Worm (Caenorhabditis elegans): ENCODE data around the gene fmo-1.
"Not testable (repeated sequence)": the region's sequence is repeated elsewhere in the genome, so short reads cannot be mapped to it uniquely, and the experiment has no call there.

The fmo-1 gene

DNA sequence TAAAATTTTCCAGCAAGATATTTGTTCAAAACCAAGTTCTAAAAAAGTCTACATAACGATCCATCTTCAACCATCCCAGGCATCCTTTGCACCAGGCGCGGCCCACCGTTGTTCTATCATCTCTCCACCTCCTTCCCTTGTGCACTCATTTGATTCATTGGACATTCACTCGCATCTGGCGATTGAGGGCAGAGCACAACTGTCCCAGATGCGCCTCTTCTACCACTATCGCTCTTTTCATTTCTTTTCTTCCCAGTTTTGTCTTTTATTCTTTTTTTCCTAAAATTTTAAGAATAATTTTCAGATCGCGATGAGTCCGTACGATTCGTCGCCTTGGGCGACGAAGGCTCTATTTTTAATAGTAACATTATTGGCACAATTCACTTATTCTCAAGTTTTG is 4.9 kb downstream of the fmo-1 start, which contains the start of gene epi-1:
TSS of gene epi-1 (plus strand) at position 301 of the 400 bp plus-strand sequence.
- no peak for TF ChIP-seq him-1 (tag; optimal IDR thresholded peaks at IDR 0.05)
- TF ChIP-seq W03F9.2 (tag; optimal IDR thresholded peaks at IDR 0.05): no peak
- TF ChIP-seq dao-5 (tag; optimal IDR thresholded peaks at IDR 0.05): no peak

DNA sequence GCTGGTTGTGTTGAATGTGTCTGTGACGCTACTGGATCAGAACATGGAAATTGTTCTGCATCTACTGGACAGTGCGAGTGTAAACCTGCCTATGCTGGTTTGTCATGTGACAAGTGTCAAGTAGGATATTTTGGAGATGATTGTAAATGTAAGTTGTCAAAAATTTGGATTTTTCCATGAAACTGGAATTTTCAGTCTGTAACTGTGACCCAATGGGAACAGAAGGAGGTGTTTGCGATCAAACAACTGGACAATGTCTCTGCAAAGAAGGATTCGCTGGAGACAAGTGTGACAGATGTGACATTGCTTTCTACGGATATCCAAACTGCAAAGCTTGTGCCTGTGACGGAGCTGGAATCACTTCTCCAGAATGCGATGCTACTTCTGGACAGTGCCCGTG is 6.9 kb downstream of the fmo-1 start:
- TF ChIP-seq W03F9.2 (tag; optimal IDR thresholded peaks at IDR 0.05): no peak
- TF ChIP-seq dao-5 (tag; optimal IDR thresholded peaks at IDR 0.05): no peak
- no peak for TF ChIP-seq him-1 (tag; optimal IDR thresholded peaks at IDR 0.05)

DNA sequence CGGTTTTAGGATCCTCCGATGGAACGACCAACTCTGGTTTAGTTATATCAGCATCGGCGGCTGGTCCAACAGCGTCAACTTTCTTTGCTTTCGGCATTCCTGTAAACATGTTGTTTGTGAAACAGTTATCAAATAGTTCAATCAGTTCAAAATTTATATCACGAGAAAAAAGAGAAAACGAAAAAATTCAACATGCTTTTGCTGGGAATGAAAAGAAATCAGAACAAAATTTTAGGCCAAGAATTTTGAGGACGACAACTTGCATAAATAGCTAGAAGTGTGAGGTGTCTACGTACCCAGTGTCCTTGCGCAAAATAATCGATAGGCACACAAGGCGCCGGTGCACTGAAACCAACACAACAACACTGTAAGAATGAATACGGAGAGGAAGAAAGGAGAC is 18.7 kb downstream of the fmo-1 start, which contains the start of gene K08C7.4:
TSS of gene K08C7.4 (minus strand) at position 101 of the 400 bp plus-strand sequence.
- TF ChIP-seq dao-5 (tag; optimal IDR thresholded peaks at IDR 0.05) (no peak), W03F9.2 (tag; optimal IDR thresholded peaks at IDR 0.05) (no peak), him-1 (tag; optimal IDR thresholded peaks at IDR 0.05) (no peak)

DNA sequence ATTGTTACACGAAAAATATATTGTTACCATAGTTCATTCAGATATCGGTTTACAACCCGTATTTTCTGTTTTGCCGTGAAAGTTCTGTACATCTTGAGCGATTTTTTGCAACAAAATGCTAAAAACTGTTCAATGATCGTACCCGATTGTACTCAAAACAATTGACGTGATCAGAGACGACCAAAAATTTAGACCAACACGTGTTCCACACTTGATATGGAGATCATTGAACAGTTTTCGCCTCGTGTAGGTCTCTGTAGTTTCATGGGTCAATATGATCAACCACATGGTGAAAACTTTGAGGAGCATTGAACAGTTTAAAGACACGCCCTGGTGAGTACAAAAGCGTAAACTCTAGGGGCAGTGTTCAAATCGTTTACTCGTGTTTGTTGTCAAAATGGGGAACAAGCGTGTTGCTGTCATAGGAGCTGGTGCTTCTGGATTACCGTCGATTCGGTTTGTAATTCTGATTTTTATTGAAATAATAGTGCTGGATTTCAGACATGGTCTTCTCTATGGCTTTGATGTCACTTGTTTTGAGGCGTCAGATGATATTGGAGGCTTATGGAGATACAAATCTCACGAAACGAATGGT is 20.6 kb downstream of the fmo-1 start, which contains the start of gene fmo-2:
TSS of gene fmo-2 (plus strand) at position 370 of the 595 bp plus-strand sequence.
- TF ChIP-seq dao-5 (tag; optimal IDR thresholded peaks at IDR 0.05) (no peak), him-1 (tag; optimal IDR thresholded peaks at IDR 0.05) (no peak), W03F9.2 (tag; optimal IDR thresholded peaks at IDR 0.05) (no peak)

DNA sequence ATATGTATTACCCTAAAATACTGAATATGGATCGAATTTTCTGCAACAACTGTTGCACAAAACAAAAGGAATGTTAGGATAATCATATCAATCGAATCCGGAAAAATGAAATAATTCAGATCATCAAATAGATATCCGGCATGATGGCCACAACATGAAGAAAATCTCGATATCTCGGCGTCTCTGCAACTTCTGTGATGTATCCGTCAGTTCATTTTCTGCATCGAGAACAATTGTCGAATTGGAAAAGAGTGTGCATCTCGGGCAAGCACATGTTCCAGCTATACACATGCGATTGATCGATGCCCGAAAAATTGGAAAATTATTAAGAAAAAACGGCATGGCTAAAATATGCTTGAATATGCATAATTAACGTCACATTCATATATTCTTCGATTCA is 24.1 kb downstream of the fmo-1 start, which contains the start of the genes K08C7.6 and R102.1:
TSS of gene K08C7.6 (minus strand) at position 101 of the 400 bp plus-strand sequence.
TSS of gene R102.1 (plus strand) at position 291 of the 400 bp plus-strand sequence.
- TF ChIP-seq him-1 (tag; optimal IDR thresholded peaks at IDR 0.05) (no peak), dao-5 (tag; optimal IDR thresholded peaks at IDR 0.05) (no peak), W03F9.2 (tag; optimal IDR thresholded peaks at IDR 0.05) (no peak)

ce11 chrIV:10687307-10687706 is 25.6 kb downstream of the fmo-1 start, which contains the start of gene R102.2:
Gene R102.2, plus strand, starts transcription at chrIV:10687607.
- TF ChIP-seq him-1, dao-5, W03F9.2 (tag; optimal IDR thresholded peaks at IDR 0.05): not testable (repeated sequence)

DNA sequence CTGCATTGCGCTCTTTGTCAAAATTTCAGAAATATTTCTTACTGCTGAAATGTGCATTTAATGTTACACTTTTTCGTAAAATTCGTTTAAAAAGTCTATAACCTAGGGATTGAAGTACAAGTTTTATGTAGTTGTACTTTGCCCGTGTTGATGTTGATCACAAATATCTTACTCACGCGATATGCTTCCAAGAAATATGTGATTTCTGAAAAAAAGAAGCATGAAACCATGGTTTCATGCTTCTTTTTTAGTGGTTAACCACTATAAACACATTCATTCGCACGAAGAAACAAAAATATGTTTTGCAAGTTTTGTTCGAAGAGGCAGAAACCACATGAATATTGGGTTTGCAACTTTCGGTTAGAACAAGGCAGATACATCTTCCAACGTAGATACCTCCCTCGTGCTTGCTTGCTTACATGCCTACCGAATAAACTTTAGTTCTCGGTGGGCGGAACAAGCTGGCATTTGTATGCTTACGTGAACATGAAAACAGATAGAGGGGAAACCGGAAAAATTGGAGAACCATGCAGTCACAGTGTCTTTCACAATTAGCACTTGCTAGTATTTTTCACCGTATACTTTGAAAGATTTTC is 27.4 kb downstream of the fmo-1 start, which contains the start of gene R102.3:
TSS of gene R102.3 (plus strand) at position 546 of the 596 bp plus-strand sequence.
- TF ChIP-seq him-1 (tag; optimal IDR thresholded peaks at IDR 0.05) (no peak), W03F9.2 (tag; optimal IDR thresholded peaks at IDR 0.05) (no peak), dao-5 (tag; optimal IDR thresholded peaks at IDR 0.05) (no peak)

DNA sequence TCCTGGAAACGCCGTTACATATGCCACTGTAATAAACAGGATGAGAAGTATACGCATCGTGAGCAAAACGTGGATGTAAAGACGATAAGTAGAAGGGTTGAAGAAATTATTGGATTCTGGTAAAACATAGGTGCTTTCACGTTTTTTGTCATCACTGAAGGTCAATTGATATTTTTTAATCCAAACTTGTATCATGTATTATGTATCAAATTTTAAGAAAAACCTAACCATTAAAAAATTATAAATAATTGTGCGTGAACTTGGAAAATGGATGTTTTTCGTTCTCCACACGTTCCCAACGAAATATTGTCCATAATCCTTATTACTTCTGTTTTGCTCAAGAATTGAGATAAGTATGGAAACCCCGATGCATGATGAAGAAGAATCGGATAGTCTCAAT is 28.5 kb downstream of the fmo-1 start, which contains the start of gene R102.8:
TSS of gene R102.8 (minus strand) at position 101 of the 400 bp plus-strand sequence.
- no peak for TF ChIP-seq dao-5 (tag; optimal IDR thresholded peaks at IDR 0.05)
- no peak for TF ChIP-seq him-1 (tag; optimal IDR thresholded peaks at IDR 0.05)
- no peak for TF ChIP-seq W03F9.2 (tag; optimal IDR thresholded peaks at IDR 0.05)

- TF ChIP-seq W03F9.2 (tag; optimal IDR thresholded peaks at IDR 0.05) (no peak), dao-5 (tag; optimal IDR thresholded peaks at IDR 0.05) (no peak), him-1 (tag; optimal IDR thresholded peaks at IDR 0.05) (no peak)
These were observed 33.5 kb downstream of the fmo-1 start, which contains the start of gene R102.4 for ce11 chrIV:10695203-10695602. Gene R102.4, minus strand, starts transcription at chrIV:10695303.

DNA sequence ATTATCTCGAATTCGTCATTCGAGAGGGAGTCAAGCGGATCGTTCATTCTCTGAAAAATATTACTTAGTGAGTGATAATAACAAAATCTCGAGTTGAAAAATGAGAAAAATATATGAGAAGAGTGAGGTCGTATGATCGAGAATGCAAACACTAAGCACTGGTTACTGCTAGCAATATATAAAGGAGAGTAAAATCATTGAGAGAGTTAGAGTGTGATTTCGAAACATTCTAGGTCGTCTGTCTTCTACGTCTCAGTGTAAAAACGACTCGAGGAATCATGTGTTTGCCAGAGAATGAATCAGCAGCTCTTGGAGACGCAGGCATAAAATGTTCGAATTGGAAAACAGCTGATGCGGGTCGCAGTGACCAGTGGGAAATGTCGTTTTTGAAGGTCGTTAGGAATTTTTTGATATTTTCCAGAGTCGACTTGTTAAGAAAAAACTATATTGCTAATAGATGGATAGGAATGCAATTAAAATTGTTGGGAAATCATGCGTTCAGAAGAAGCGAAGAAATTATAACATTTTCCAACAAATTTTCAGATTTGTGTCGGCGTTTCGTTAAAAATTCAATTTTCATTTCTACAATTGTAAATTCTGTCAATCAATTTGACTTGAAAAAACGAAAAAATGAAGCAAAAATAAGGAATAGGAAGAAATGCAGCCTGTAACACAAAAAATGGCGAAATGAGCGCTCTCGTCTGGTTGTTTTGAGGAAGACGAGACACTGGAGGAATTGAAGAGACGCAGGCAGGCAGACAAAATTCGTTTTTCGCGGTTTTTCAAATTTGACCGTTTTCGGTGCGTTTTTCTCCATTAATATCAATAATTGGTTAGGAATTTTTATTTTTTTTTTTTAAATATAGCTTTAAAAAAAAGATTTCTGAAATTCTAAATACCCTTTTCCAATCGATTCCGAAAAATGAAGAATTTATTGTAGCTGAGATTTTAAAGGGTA is 35.6 kb downstream of the fmo-1 start, which contains the start of gene allo-1:
TSS of gene allo-1 (minus strand) at position 51 of the 958 bp plus-strand sequence.
- TF ChIP-seq W03F9.2 (tag; optimal IDR thresholded peaks at IDR 0.05) (peak; percentile 62), dao-5 (tag; optimal IDR thresholded peaks at IDR 0.05) (no peak), him-1 (tag; optimal IDR thresholded peaks at IDR 0.05) (no peak)

ce11 chrIV:10698486-10698885 is 36.8 kb downstream of the fmo-1 start:
- TF ChIP-seq dao-5 (tag; optimal IDR thresholded peaks at IDR 0.05): no peak
- TF ChIP-seq him-1 (tag; optimal IDR thresholded peaks at IDR 0.05): no peak
- TF ChIP-seq W03F9.2 (tag; optimal IDR thresholded peaks at IDR 0.05): no peak

DNA sequence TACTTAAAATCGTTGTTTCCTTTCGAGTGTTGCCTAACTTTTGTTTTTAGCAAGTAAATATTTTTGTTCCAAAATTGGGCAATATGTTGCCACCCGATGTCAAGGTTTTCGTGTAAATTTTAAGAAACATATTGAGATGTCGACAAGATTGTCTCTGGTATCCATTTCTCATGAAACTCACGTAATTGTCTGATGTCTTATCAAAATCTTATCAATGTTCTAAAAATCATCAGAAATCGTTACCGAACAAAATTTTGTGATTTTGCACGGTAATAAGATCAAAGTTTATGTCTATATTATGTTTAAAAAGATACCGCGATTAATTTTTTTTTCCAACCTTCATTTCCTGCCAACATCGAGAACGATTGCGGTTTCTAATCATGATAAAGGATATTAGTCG is 37.3 kb downstream of the fmo-1 start:
- no peak for TF ChIP-seq him-1 (tag; optimal IDR thresholded peaks at IDR 0.05)
- TF ChIP-seq W03F9.2 (tag; optimal IDR thresholded peaks at IDR 0.05): no peak
- no peak for TF ChIP-seq dao-5 (tag; optimal IDR thresholded peaks at IDR 0.05)

DNA sequence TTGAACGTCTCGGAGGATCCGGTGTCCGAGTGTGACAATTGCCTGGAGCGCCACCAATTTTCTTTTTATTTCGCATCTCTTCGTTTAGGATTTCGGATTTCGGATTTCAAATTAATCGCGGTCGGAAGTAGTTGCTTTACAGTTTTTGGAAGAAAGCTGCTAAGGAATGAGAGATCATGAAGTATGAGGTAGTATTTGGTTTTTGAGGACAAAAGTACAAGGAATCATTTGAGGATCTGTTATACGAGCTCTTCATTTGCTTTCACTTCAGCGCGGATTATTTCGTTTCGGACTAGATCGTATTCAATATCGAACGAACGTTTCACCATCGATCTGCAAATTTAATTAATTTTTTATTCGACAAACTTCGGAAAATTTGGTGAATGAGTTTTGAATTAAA is 38.0 kb downstream of the fmo-1 start, which contains the start of gene R102.11:
TSS of gene R102.11 (minus strand) at position 101 of the 400 bp plus-strand sequence.
- TF ChIP-seq W03F9.2 (tag; optimal IDR thresholded peaks at IDR 0.05): no peak
- TF ChIP-seq him-1 (tag; optimal IDR thresholded peaks at IDR 0.05): no peak
- TF ChIP-seq dao-5 (tag; optimal IDR thresholded peaks at IDR 0.05): no peak

All from whole organism, L4/young adult.